Fruit fly (Drosophila melanogaster) whole organism, embryonic: ENCODE results near the gene CG3339.

ENCODE experiments used
- BEAF-32 ChIP-seq: fragments of 200-800 bp; sonication (Bioruptor generic); optimal IDR thresholded peaks from 3 replicates; lab custom pipeline; 2017; ENCODE audit warnings: missing biosample characterization, missing genetic modification characterization, mild to moderate bottlenecking, moderate library complexity, missing genetic modification reagents
- Blimp-1 ChIP-seq: fragments of 200-800 bp; sonication (Bioruptor generic); optimal IDR thresholded peaks from 3 replicates; lab custom pipeline; 2018; ENCODE audit warnings: missing biosample characterization, missing genetic modification characterization, mild to moderate bottlenecking, moderate library complexity, missing genetic modification reagents
- BtbVII ChIP-seq: fragments of 200-800 bp; sonication (Bioruptor generic); optimal IDR thresholded peaks from 3 replicates; lab custom pipeline; 2017; ENCODE audit warnings: missing biosample characterization, mild to moderate bottlenecking, missing genetic modification characterization
- CG10267 ChIP-seq: fragments of 200-800 bp; sonication (Bioruptor generic); optimal IDR thresholded peaks from 2 replicates; lab custom pipeline; 2018; ENCODE audit warnings: missing biosample characterization, mild to moderate bottlenecking, missing genetic modification characterization, moderate library complexity
- CG11247 ChIP-seq: fragments of 200-800 bp; sonication (Bioruptor generic); IDR thresholded peaks from 2 replicates; pipeline ENCODE4 v1.3.6; 2022; ENCODE audit warnings: missing biosample characterization, missing genetic modification characterization
- CG12104 ChIP-seq: fragments of 200-800 bp; sonication (Bioruptor generic); optimal IDR thresholded peaks from 3 replicates; lab custom pipeline; 2016; ENCODE audit warnings: missing biosample characterization, missing genetic modification characterization
- CG16813 ChIP-seq: fragments of 200-800 bp; sonication (Bioruptor generic); IDR thresholded peaks from 3 replicates; pipeline ENCODE4 v1.3.6; 2022; ENCODE audit warnings: missing biosample characterization, missing genetic modification characterization; ENCODE audit not compliant: partially characterized antibody
- CG17359 ChIP-seq: fragments of 200-800 bp; sonication (Bioruptor generic); optimal IDR thresholded peaks from 3 replicates; lab custom pipeline; 2018; ENCODE audit warnings: missing biosample characterization, mild to moderate bottlenecking, missing genetic modification characterization, moderate library complexity
- CG17568 ChIP-seq: fragments of 200-800 bp; sonication (Bioruptor generic); optimal IDR thresholded peaks from 2 replicates; lab custom pipeline; 2018; ENCODE audit warnings: missing biosample characterization, mild to moderate bottlenecking, missing genetic modification characterization, moderate library complexity
- CG1792 ChIP-seq: fragments of 200-800 bp; sonication (Bioruptor generic); optimal IDR thresholded peaks from 2 replicates; lab custom pipeline; 2016; ENCODE audit warnings: missing biosample characterization, missing genetic modification characterization
- CG18599 ChIP-seq: fragments of 200-800 bp; sonication (Bioruptor generic); optimal IDR thresholded peaks from 3 replicates; lab custom pipeline; 2017; ENCODE audit warnings: missing biosample characterization, missing genetic modification characterization, mild to moderate bottlenecking, moderate library complexity, missing genetic modification reagents
- CG31224 ChIP-seq: fragments of 200-800 bp; sonication (Bioruptor generic); IDR thresholded peaks from 2 replicates; pipeline ENCODE4 v1.3.6; 2022; ENCODE audit warnings: missing biosample characterization, missing genetic modification characterization
- CG3163 ChIP-seq: fragments of 200-800 bp; sonication (Bioruptor generic); optimal IDR thresholded peaks from 3 replicates; lab custom pipeline; 2016; ENCODE audit warnings: missing biosample characterization, missing genetic modification characterization
- CG3407 ChIP-seq: fragments of 200-800 bp; sonication (Bioruptor generic); optimal IDR thresholded peaks from 2 replicates; lab custom pipeline; 2018; ENCODE audit warnings: missing biosample characterization, mild to moderate bottlenecking, missing genetic modification characterization
- CG4730 ChIP-seq: fragments of 200-800 bp; sonication (Bioruptor generic); IDR thresholded peaks from 2 replicates; pipeline ENCODE4 v1.3.6; 2022; ENCODE audit warnings: missing biosample characterization, missing genetic modification characterization
- CG5245 ChIP-seq: fragments of 200-800 bp; sonication (Bioruptor generic); optimal IDR thresholded peaks from 3 replicates; lab custom pipeline; 2016; ENCODE audit warnings: missing biosample characterization, missing genetic modification characterization
- CG6813 ChIP-seq: fragments of 200-800 bp; sonication (Bioruptor generic); optimal IDR thresholded peaks from 2 replicates; lab custom pipeline; 2017; ENCODE audit warnings: missing biosample characterization, missing genetic modification characterization, mild to moderate bottlenecking, moderate library complexity, missing genetic modification reagents
- CG9727 ChIP-seq: fragments of 200-800 bp; sonication (Bioruptor generic); optimal IDR thresholded peaks from 3 replicates; lab custom pipeline; 2017; ENCODE audit warnings: missing biosample characterization, mild to moderate bottlenecking, missing genetic modification characterization
- CG9876 ChIP-seq: fragments of 200-800 bp; sonication (Bioruptor generic); optimal IDR thresholded peaks from 2 replicates; lab custom pipeline; 2016; ENCODE audit warnings: missing biosample characterization, missing genetic modification characterization
- D ChIP-seq, 2 experiments: fragments of 200-800 bp in 1 of 2; fragments of >200 bp in 1 of 2; sonication (Bioruptor generic) in 1 of 2; optimal IDR thresholded peaks; 2 replicates in 1 of 2; 3 replicates in 1 of 2; lab custom pipeline; 2017; ENCODE audit warnings: mild to moderate bottlenecking in 1 of 2, missing biosample characterization in 1 of 2, missing genetic modification characterization in 1 of 2, missing genetic modification reagents in 1 of 2
- D19A ChIP-seq: fragments of 200-800 bp; optimal IDR thresholded peaks from 3 replicates; lab custom pipeline; 2019; ENCODE audit warnings: missing biosample characterization, mild to moderate bottlenecking, missing genetic modification characterization, moderate library complexity
- Dad ChIP-seq: fragments of 200-800 bp; sonication (Bioruptor generic); optimal IDR thresholded peaks from 3 replicates; lab custom pipeline; 2016; ENCODE audit warnings: missing biosample characterization, missing genetic modification characterization
- Dek ChIP-seq: fragments of 200-800 bp; sonication (Bioruptor generic); optimal IDR thresholded peaks from 3 replicates; lab custom pipeline; 2019; ENCODE audit warnings: missing biosample characterization, mild to moderate bottlenecking, missing genetic modification characterization, moderate library complexity
- Dip3 ChIP-seq: fragments of 200-800 bp; sonication (Bioruptor generic); optimal IDR thresholded peaks from 3 replicates; lab custom pipeline; 2016; ENCODE audit warnings: missing biosample characterization, missing genetic modification characterization
- Dref ChIP-seq: fragments of 200-800 bp; sonication (Bioruptor generic); IDR thresholded peaks from 2 replicates; pipeline ENCODE4 v1.3.6; 2022; ENCODE audit warnings: missing biosample characterization, missing genetic modification characterization
- Drgx ChIP-seq: fragments of 200-800 bp; sonication (Bioruptor generic); IDR thresholded peaks from 2 replicates; pipeline ENCODE4 v1.3.6; 2022; ENCODE audit warnings: missing biosample characterization, missing genetic modification characterization
- HLH3B ChIP-seq: fragments of 200-800 bp; sonication (Bioruptor generic); IDR thresholded peaks from 2 replicates; pipeline ENCODE4 v1.3.6; 2022; ENCODE audit warnings: missing biosample characterization, missing genetic modification characterization
- Mad ChIP-seq: fragments of 200-800 bp; sonication (Bioruptor generic); optimal IDR thresholded peaks from 2 replicates; lab custom pipeline; 2016; ENCODE audit warnings: missing biosample characterization, missing genetic modification characterization
- Med ChIP-seq: fragments of 200-800 bp; sonication (Bioruptor generic); peaks from one replicate; lab custom pipeline; 2016; ENCODE audit warnings: missing biosample characterization, missing genetic modification characterization, mild to moderate bottlenecking, inconsistent platforms, moderate library complexity
- PHDP ChIP-seq: fragments of 200-800 bp; sonication (Bioruptor generic); optimal IDR thresholded peaks from 3 replicates; lab custom pipeline; 2018; ENCODE audit warnings: missing biosample characterization, mild to moderate bottlenecking, missing genetic modification characterization, moderate library complexity
- Side ChIP-seq: fragments of 200-800 bp; sonication (Bioruptor generic); optimal IDR thresholded peaks from 2 replicates; lab custom pipeline; 2016; ENCODE audit warnings: missing biosample characterization, missing genetic modification characterization
- YL-1 ChIP-seq: fragments of 200-800 bp; sonication (Bioruptor generic); optimal IDR thresholded peaks from 3 replicates; lab custom pipeline; 2017; ENCODE audit warnings: missing biosample characterization, mild to moderate bottlenecking, missing genetic modification characterization
- al ChIP-seq: fragments of 200-800 bp; sonication (Bioruptor generic); IDR thresholded peaks from 2 replicates; pipeline ENCODE4 v1.3.6; 2022; ENCODE audit warnings: missing biosample characterization, missing genetic modification characterization
- ap ChIP-seq: fragments of 200-800 bp; sonication (Bioruptor generic); IDR thresholded peaks from 2 replicates; pipeline ENCODE4 v1.3.6; 2022; ENCODE audit warnings: missing biosample characterization, missing genetic modification characterization
- bsh ChIP-seq, 2 experiments: fragments of 200-800 bp; sonication (Bioruptor generic); optimal IDR thresholded peaks; 2 replicates each; lab custom pipeline; 2017 to 2018; ENCODE audit warnings: mild to moderate bottlenecking in 2 of 2, missing biosample characterization in 2 of 2, missing genetic modification characterization in 2 of 2, moderate library complexity in 1 of 2
- chinmo ChIP-seq: fragments of 200-800 bp; sonication (Bioruptor generic); IDR thresholded peaks from 4 replicates; pipeline ENCODE4 v1.3.6; 2022; ENCODE audit warnings: missing biosample characterization, missing genetic modification characterization; ENCODE audit not compliant: partially characterized antibody
- ci ChIP-seq: fragments of 200-800 bp; sonication (Bioruptor generic); IDR thresholded peaks from 3 replicates; pipeline ENCODE4 v1.3.6; 2022; ENCODE audit warnings: missing biosample characterization, missing genetic modification characterization
- dysf ChIP-seq: fragments of 200-800 bp; sonication (Bioruptor generic); IDR thresholded peaks from 3 replicates; pipeline ENCODE4 v1.3.6; 2022; ENCODE audit warnings: missing biosample characterization, missing genetic modification characterization
- ewg ChIP-seq: fragments of 200-800 bp; sonication (Bioruptor generic); optimal IDR thresholded peaks from 3 replicates; lab custom pipeline; 2017; ENCODE audit warnings: mild to moderate bottlenecking, missing biosample characterization, missing genetic modification reagents, missing genetic modification characterization
- eyg ChIP-seq: fragments of 200-800 bp; sonication (Bioruptor generic); optimal IDR thresholded peaks from 3 replicates; lab custom pipeline; 2016; ENCODE audit warnings: missing biosample characterization, missing genetic modification characterization
- fru ChIP-seq: fragments of >200 bp; optimal IDR thresholded peaks from 2 replicates; lab custom pipeline; 2017
- gcm ChIP-seq: fragments of 200-800 bp; sonication (Bioruptor generic); optimal IDR thresholded peaks from 2 replicates; lab custom pipeline; 2019; ENCODE audit warnings: missing biosample characterization, mild to moderate bottlenecking, missing genetic modification characterization, moderate library complexity
- kni ChIP-seq: fragments of 200-800 bp; sonication (Bioruptor generic); optimal IDR thresholded peaks from 3 replicates; lab custom pipeline; 2017; ENCODE audit warnings: mild to moderate bottlenecking, missing biosample characterization, missing genetic modification reagents, missing genetic modification characterization
- mam ChIP-seq: fragments of 200-800 bp; sonication (Bioruptor generic); optimal IDR thresholded peaks from 3 replicates; lab custom pipeline; 2016; ENCODE audit warnings: missing biosample characterization, missing genetic modification characterization
- peb ChIP-seq: fragments of 200-800 bp; sonication (Bioruptor generic); IDR thresholded peaks from 2 replicates; pipeline ENCODE4 v1.3.6; 2022; ENCODE audit warnings: missing biosample characterization, missing genetic modification characterization
- phol ChIP-seq: fragments of 200-800 bp; sonication (Bioruptor generic); optimal IDR thresholded peaks from 3 replicates; lab custom pipeline; 2018; ENCODE audit warnings: missing biosample characterization, mild to moderate bottlenecking, missing genetic modification characterization, moderate library complexity
- sd ChIP-seq: fragments of 200-800 bp; sonication (Bioruptor generic); optimal IDR thresholded peaks from 3 replicates; lab custom pipeline; 2018; ENCODE audit warnings: missing biosample characterization, mild to moderate bottlenecking, missing genetic modification characterization, moderate library complexity
- sens ChIP-seq: fragments of 200-800 bp; sonication (Bioruptor generic); peaks from one replicate; lab custom pipeline; 2016; ENCODE audit warnings: missing biosample characterization, missing genetic modification characterization
- sug ChIP-seq: fragments of 200-800 bp; optimal IDR thresholded peaks from 2 replicates; lab custom pipeline; 2019; ENCODE audit warnings: missing biosample characterization, mild to moderate bottlenecking, missing genetic modification characterization, moderate library complexity
- twi ChIP-seq: fragments of 200-800 bp; optimal IDR thresholded peaks from 2 replicates; lab custom pipeline; 2019; ENCODE audit warnings: missing biosample characterization, mild to moderate bottlenecking, missing genetic modification characterization, moderate library complexity
- zfh2 ChIP-seq: fragments of 200-800 bp; sonication (Bioruptor generic); optimal IDR thresholded peaks from 2 replicates; lab custom pipeline; 2016; ENCODE audit warnings: missing biosample characterization, missing genetic modification characterization

The CG3339 gene

dm6 chr3R:27289638-27290037 lies 32.5 kb downstream of the CG3339 start (continued):
- TF ChIP-seq BtbVII (GFP tag; lab: Kevin White, UChicago) (peak; percentile 12), CG3163 (GFP tag; lab: Kevin White, UChicago) (no peak), ewg (GFP tag; lab: Kevin White, UChicago) (no peak), phol (tag; lab: Kevin White, UChicago) (peak; percentile 33), Side (GFP tag; lab: Kevin White, UChicago) (peak; percentile 57), Dek (tag; lab: Kevin White, UChicago) (peak; percentile 32), CG6813 (GFP tag; lab: Kevin White, UChicago) (peak; percentile 24), CG9876 (GFP tag; lab: Kevin White, UChicago) (no peak), Dip3 (GFP tag; lab: Kevin White, UChicago) (peak; percentile 44), eyg (GFP tag; lab: Kevin White, UChicago) (no peak), sug (tag; lab: Kevin White, UChicago) (no peak), YL-1 (GFP tag; lab: Kevin White, UChicago) (no peak), Mad (no peak), sens (GFP tag; lab: Kevin White, UChicago) (peak; percentile 91), dysf (GFP tag; lab: Robert Waterston, UW) (peak; percentile 58), al (peak; percentile 30; the same call in 1 of the 2 replicates), Blimp-1 (peak; percentile 60), CG3407 (no peak), twi (tag; lab: Kevin White, UChicago) (no peak), CG12104 (GFP tag; lab: Kevin White, UChicago) (no peak), D (optimal IDR thresholded peaks at IDR 0.05; lab: Kevin White, UChicago) (no peak), D (GFP tag; optimal IDR thresholded peaks at IDR 0.05; lab: Kevin White, UChicago) (no peak), Dref (GFP tag; lab: Robert Waterston, UW) (no peak), Med (GFP tag; lab: Kevin White, UChicago) (peak; percentile 93), CG1792 (GFP tag; lab: Kevin White, UChicago) (no peak), CG9727 (GFP tag; lab: Kevin White, UChicago) (peak; percentile 15), CG18599 (GFP tag; lab: Kevin White, UChicago) (peak; percentile 61), ap (no peak), CG31224 (GFP tag; lab: Robert Waterston, UW) (no peak), chinmo (GFP tag; lab: Robert Waterston, UW) (no peak), HLH3B (GFP tag; lab: Robert Waterston, UW) (no peak), CG10267 (tag; lab: Kevin White, UChicago) (peak; percentile 17), BEAF-32 (GFP tag; lab: Kevin White, UChicago) (no peak), CG4730 (GFP tag; lab: Robert Waterston, UW) (no peak), gcm (no peak), mam (peak; percentile 58), zfh2 (GFP tag; lab: Kevin White, UChicago) (peak; percentile 61), CG16813 (GFP tag; lab: Robert Waterston, UW) (no peak), D19A (tag; lab: Kevin White, UChicago) (peak; percentile 21), CG11247 (GFP tag; lab: Robert Waterston, UW) (no peak), CG5245 (GFP tag; lab: Kevin White, UChicago) (no peak), Dad (GFP tag; lab: Kevin White, UChicago) (no peak), Drgx (GFP tag; lab: Robert Waterston, UW) (peak; percentile 52), peb (GFP tag; lab: Robert Waterston, UW) (no peak), PHDP (tag; lab: Kevin White, UChicago) (peak; percentile 47), CG17568 (GFP tag; lab: Kevin White, UChicago) (no peak), bsh (GFP tag; optimal IDR thresholded peaks at IDR 0.05; lab: Kevin White, UChicago) (peak in 1 of 2 experiments; percentile 64), CG17359 (peak; percentile 48), fru (no peak), ci (GFP tag; lab: Robert Waterston, UW) (0 out of 3 replicates have a peak, but pooled peaks have one; percentile 8), kni (GFP tag; lab: Kevin White, UChicago) (no peak), sd (tag; lab: Kevin White, UChicago) (peak; percentile 36)
